Fruit fly (Drosophila melanogaster) whole organism, pupa: ENCODE results near the gene viaf.

Experiments
- CG10348 ChIP-seq: fragments of 200-800 bp; sonication (Bioruptor generic); IDR thresholded peaks from 2 replicates; pipeline ENCODE4 v1.3.6; 2022; ENCODE audit warnings: missing biosample characterization, missing genetic modification characterization
- CG12605 ChIP-seq: fragments of 200-800 bp; sonication (Bioruptor generic); IDR thresholded peaks from 2 replicates; pipeline ENCODE4 v1.3.6; 2022; ENCODE audit warnings: missing biosample characterization, missing genetic modification characterization
- CG15710 ChIP-seq: fragments of 200-800 bp; sonication (Bioruptor generic); optimal IDR thresholded peaks from 2 replicates; lab custom pipeline; 2018; ENCODE audit warnings: missing biosample characterization, mild to moderate bottlenecking, missing genetic modification characterization, moderate library complexity
- CG17806 ChIP-seq: fragments of 200-800 bp; sonication (Bioruptor generic); optimal IDR thresholded peaks from 2 replicates; lab custom pipeline; 2018; ENCODE audit warnings: missing biosample characterization, mild to moderate bottlenecking, missing genetic modification characterization, moderate library complexity
- CG34367 ChIP-seq: fragments of 200-800 bp; sonication (Bioruptor generic); optimal IDR thresholded peaks from 2 replicates; lab custom pipeline; 2018; ENCODE audit warnings: missing biosample characterization, mild to moderate bottlenecking, missing genetic modification characterization
- CG4496 ChIP-seq: fragments of 200-800 bp; sonication (Bioruptor generic); IDR thresholded peaks from 3 replicates; pipeline ENCODE4 v1.3.6; 2022; ENCODE audit warnings: missing biosample characterization, missing genetic modification characterization
- CG8301 ChIP-seq: fragments of 200-800 bp; sonication (Bioruptor generic); optimal IDR thresholded peaks from 2 replicates; lab custom pipeline; 2018; ENCODE audit warnings: missing biosample characterization, mild to moderate bottlenecking, missing genetic modification characterization
- D1 ChIP-seq: fragments of 200-800 bp; sonication (Bioruptor generic); optimal IDR thresholded peaks from 2 replicates; lab custom pipeline; 2018; ENCODE audit warnings: missing biosample characterization, mild to moderate bottlenecking, missing genetic modification characterization, moderate library complexity
- EcR ChIP-seq: fragments of 200-800 bp; sonication (Bioruptor generic); optimal IDR thresholded peaks from 3 replicates; lab custom pipeline; 2019; ENCODE audit warnings: missing biosample characterization, missing genetic modification characterization, mild to moderate bottlenecking, moderate library complexity, missing genetic modification reagents
- Ets98B ChIP-seq: fragments of 200-800 bp; sonication (Bioruptor generic); IDR thresholded peaks from 2 replicates; pipeline ENCODE4 v1.3.6; 2022; ENCODE audit warnings: missing biosample characterization, missing genetic modification characterization
- fd96Ca ChIP-seq: fragments of 200-800 bp; sonication (Bioruptor generic); IDR thresholded peaks from 3 replicates; pipeline ENCODE4 v1.3.6; 2022; ENCODE audit warnings: missing biosample characterization, missing genetic modification characterization
- gl ChIP-seq: fragments of 200-800 bp; sonication (Bioruptor generic); optimal IDR thresholded peaks from 2 replicates; lab custom pipeline; 2018; ENCODE audit warnings: missing biosample characterization, mild to moderate bottlenecking, missing genetic modification characterization

viaf gene

dm6 chr3L:11944752-11945151, 48.2 kb downstream of the viaf start, which contains the start of gene CG5883:
Gene CG5883, minus strand, starts transcription at chr3L:11944852.
- TF ChIP-seq D1 (tag; lab: Kevin White, UChicago) (no peak), Ets98B (GFP tag; lab: Robert Waterston, UW) (no peak), CG8301 (tag; lab: Kevin White, UChicago) (no peak), CG34367 (tag; lab: Kevin White, UChicago) (no peak), gl (tag; lab: Kevin White, UChicago) (no peak), EcR (GFP tag; lab: Kevin White, UChicago) (no peak), fd96Ca (GFP tag; lab: Robert Waterston, UW) (no peak), CG10348 (GFP tag; lab: Robert Waterston, UW) (no peak), CG4496 (GFP tag; lab: Robert Waterston, UW) (no peak), CG17806 (tag; lab: Kevin White, UChicago) (no peak), CG12605 (GFP tag; lab: Robert Waterston, UW) (no peak), CG15710 (tag; lab: Kevin White, UChicago) (no peak)
- TF ChIP-seq, all 21 proteins: peak for 0
